Fruit fly (Drosophila melanogaster) whole organism, embryonic: ENCODE results near the gene CG9782.

Source experiments
- C15 ChIP-seq: fragments of 200-800 bp; sonication (Bioruptor generic); IDR thresholded peaks from 3 replicates; pipeline ENCODE4 v1.3.6; 2022; ENCODE audit warnings: missing biosample characterization, missing genetic modification characterization
- CG11085 ChIP-seq: fragments of 200-800 bp; sonication (Bioruptor generic); IDR thresholded peaks from 2 replicates; pipeline ENCODE4 v1.3.6; 2022; ENCODE audit warnings: missing biosample characterization, missing genetic modification characterization
- CG11504 ChIP-seq: fragments of 200-800 bp; sonication (Bioruptor generic); optimal IDR thresholded peaks from 3 replicates; lab custom pipeline; 2019; ENCODE audit warnings: missing biosample characterization, mild to moderate bottlenecking, missing genetic modification characterization, moderate library complexity
- CG14667 ChIP-seq: fragments of 200-800 bp; sonication (Bioruptor generic); IDR thresholded peaks from 2 replicates; pipeline ENCODE4 v1.3.6; 2022; ENCODE audit warnings: missing biosample characterization, missing genetic modification characterization
- CG1603 ChIP-seq: fragments of 200-800 bp; sonication (Bioruptor generic); optimal IDR thresholded peaks from 2 replicates; lab custom pipeline; 2019; ENCODE audit warnings: missing biosample characterization, mild to moderate bottlenecking, missing genetic modification characterization, moderate library complexity
- CG16815 ChIP-seq: fragments of 200-800 bp; sonication (Bioruptor generic); optimal IDR thresholded peaks from 3 replicates; lab custom pipeline; 2017; ENCODE audit warnings: missing biosample characterization, mild to moderate bottlenecking, missing genetic modification characterization
- CG1792 ChIP-seq: fragments of 200-800 bp; sonication (Bioruptor generic); optimal IDR thresholded peaks from 2 replicates; lab custom pipeline; 2016; ENCODE audit warnings: missing biosample characterization, missing genetic modification characterization
- CG2889 ChIP-seq: fragments of 200-800 bp; sonication (Bioruptor generic); IDR thresholded peaks from 3 replicates; pipeline ENCODE4 v1.3.6; 2022; ENCODE audit warnings: missing biosample characterization, missing genetic modification characterization
- CG30431 ChIP-seq: fragments of 200-800 bp; sonication (Bioruptor generic); optimal IDR thresholded peaks from 2 replicates; lab custom pipeline; 2017; ENCODE audit warnings: missing biosample characterization, missing genetic modification characterization
- CG3281 ChIP-seq: fragments of 200-800 bp; sonication (Bioruptor generic); optimal IDR thresholded peaks from 3 replicates; lab custom pipeline; 2017; ENCODE audit warnings: missing biosample characterization, mild to moderate bottlenecking, missing genetic modification characterization
- CG33213 ChIP-seq: fragments of 200-800 bp; sonication (Bioruptor generic); optimal IDR thresholded peaks from 3 replicates; lab custom pipeline; 2016; ENCODE audit warnings: missing biosample characterization, missing genetic modification characterization
- CG3726 ChIP-seq: fragments of 200-800 bp; sonication (Bioruptor generic); IDR thresholded peaks from 3 replicates; pipeline ENCODE4, ENCODE4 v1.3.6; 2022; ENCODE audit warnings: missing biosample characterization, missing genetic modification characterization
- CG4404 ChIP-seq: fragments of 200-800 bp; sonication (Bioruptor generic); IDR thresholded peaks from 2 replicates; pipeline ENCODE4 v1.3.6; 2022; ENCODE audit warnings: missing biosample characterization, missing genetic modification characterization
- CG6765 ChIP-seq: fragments of 200-800 bp; sonication (Bioruptor generic); optimal IDR thresholded peaks from 3 replicates; lab custom pipeline; 2017; ENCODE audit warnings: missing biosample characterization, mild to moderate bottlenecking, missing genetic modification characterization
- CG7963 ChIP-seq: fragments of 200-800 bp; sonication (Bioruptor generic); IDR thresholded peaks from 3 replicates; pipeline ENCODE4 v1.3.6; 2022; ENCODE audit warnings: missing biosample characterization, missing genetic modification characterization; ENCODE audit not compliant: partially characterized antibody
- Dip2 ChIP-seq: fragments of 200-800 bp; sonication (Bioruptor generic); IDR thresholded peaks from 2 replicates; pipeline ENCODE4 v1.3.6; 2022; ENCODE audit warnings: missing biosample characterization, missing genetic modification characterization
- Dp ChIP-seq: fragments of 200-800 bp; sonication (Bioruptor generic); optimal IDR thresholded peaks from 2 replicates; lab custom pipeline; 2018; ENCODE audit warnings: missing biosample characterization, mild to moderate bottlenecking, missing genetic modification characterization, moderate library complexity
- Ets65A ChIP-seq: fragments of 200-800 bp; sonication (Bioruptor generic); peaks from one replicate; lab custom pipeline; 2016; ENCODE audit warnings: missing biosample characterization, missing genetic modification characterization
- Hand ChIP-seq: fragments of 200-800 bp; sonication (Bioruptor generic); optimal IDR thresholded peaks from 2 replicates; lab custom pipeline; 2017; ENCODE audit warnings: mild to moderate bottlenecking, missing biosample characterization, missing genetic modification reagents, missing genetic modification characterization
- Hmx ChIP-seq: fragments of 200-800 bp; sonication (Bioruptor generic); optimal IDR thresholded peaks from 2 replicates; lab custom pipeline; 2016; ENCODE audit warnings: missing biosample characterization, missing genetic modification characterization
- Hr51 ChIP-seq, 2 experiments: fragments of 200-800 bp; sonication (Bioruptor generic); optimal IDR thresholded peaks; 2 replicates in 1 of 2; 3 replicates in 1 of 2; lab custom pipeline; 2016 to 2018; ENCODE audit warnings: missing biosample characterization in 2 of 2, missing genetic modification characterization in 2 of 2, mild to moderate bottlenecking in 1 of 2, moderate library complexity in 1 of 2
- Jarid2 ChIP-seq: fragments of 200-800 bp; sonication (Bioruptor generic); optimal IDR thresholded peaks from 3 replicates; lab custom pipeline; 2017; ENCODE audit warnings: mild to moderate bottlenecking, missing biosample characterization, missing genetic modification reagents, missing genetic modification characterization
- MBD-R2 ChIP-seq: fragments of 200-800 bp; sonication (Bioruptor generic); IDR thresholded peaks from 2 replicates; pipeline ENCODE4 v1.3.6; 2022; ENCODE audit warnings: missing biosample characterization, missing genetic modification characterization
- NC2α ChIP-seq: fragments of 200-800 bp; sonication (Bioruptor generic); optimal IDR thresholded peaks from 2 replicates; lab custom pipeline; 2016; ENCODE audit warnings: missing biosample characterization, missing genetic modification characterization
- Oaz ChIP-seq: fragments of 200-800 bp; sonication (Bioruptor generic); IDR thresholded peaks from 2 replicates; pipeline ENCODE4 v1.3.6; 2022; ENCODE audit warnings: missing biosample characterization, missing genetic modification characterization
- Sry-β ChIP-seq: fragments of 200-800 bp; sonication (Bioruptor generic); optimal IDR thresholded peaks from 2 replicates; lab custom pipeline; 2018; ENCODE audit warnings: missing biosample characterization, mild to moderate bottlenecking, missing genetic modification characterization, moderate library complexity
- ab ChIP-seq: fragments of 200-800 bp; sonication (Bioruptor generic); optimal IDR thresholded peaks from 2 replicates; lab custom pipeline; 2016; ENCODE audit warnings: missing biosample characterization, missing genetic modification characterization
- abd-A ChIP-seq: fragments of 200-800 bp; sonication (Bioruptor generic); optimal IDR thresholded peaks from 3 replicates; lab custom pipeline; 2019; ENCODE audit warnings: missing biosample characterization, mild to moderate bottlenecking, missing genetic modification characterization, moderate library complexity
- ase ChIP-seq: fragments of 200-800 bp; sonication (Bioruptor generic); IDR thresholded peaks from 3 replicates; pipeline ENCODE4 v1.3.6; 2022; ENCODE audit warnings: missing biosample characterization, missing genetic modification characterization
- cato ChIP-seq: fragments of 200-800 bp; sonication (Bioruptor generic); optimal IDR thresholded peaks from 2 replicates; lab custom pipeline; 2016; ENCODE audit warnings: missing biosample characterization, missing genetic modification characterization, borderline replicate concordance
- corto ChIP-seq: fragments of 200-800 bp; sonication (Bioruptor generic); optimal IDR thresholded peaks from 2 replicates; lab custom pipeline; 2016; ENCODE audit warnings: missing biosample characterization, mild to moderate bottlenecking, missing genetic modification characterization, moderate library complexity
- cwo ChIP-seq: fragments of 200-800 bp; sonication (Bioruptor generic); optimal IDR thresholded peaks from 3 replicates; lab custom pipeline; 2017; ENCODE audit warnings: missing biosample characterization, missing genetic modification characterization, mild to moderate bottlenecking, moderate library complexity, missing genetic modification reagents
- dan ChIP-seq: fragments of 200-800 bp; sonication (Bioruptor generic); IDR thresholded peaks from 2 replicates; pipeline ENCODE4 v1.3.6; 2022; ENCODE audit warnings: missing biosample characterization, missing genetic modification characterization
- dati ChIP-seq: fragments of 200-800 bp; sonication (Bioruptor generic); IDR thresholded peaks from 2 replicates; pipeline ENCODE4 v1.3.6; 2022; ENCODE audit warnings: missing biosample characterization, missing genetic modification characterization
- fd96Cb ChIP-seq: fragments of 200-800 bp; sonication (Bioruptor generic); optimal IDR thresholded peaks from 2 replicates; lab custom pipeline; 2018; ENCODE audit warnings: missing biosample characterization, mild to moderate bottlenecking, missing genetic modification characterization, moderate library complexity
- fu2 ChIP-seq: fragments of 200-800 bp; sonication (Bioruptor generic); optimal IDR thresholded peaks from 2 replicates; lab custom pipeline; 2016; ENCODE audit warnings: missing biosample characterization, missing genetic modification characterization
- inv ChIP-seq: fragments of 200-800 bp; sonication (Bioruptor generic); IDR thresholded peaks from 2 replicates; pipeline ENCODE4 v1.3.6; 2022; ENCODE audit warnings: missing biosample characterization, missing genetic modification characterization; ENCODE audit not compliant: partially characterized antibody
- kay ChIP-seq: fragments of 200-800 bp; sonication (Bioruptor generic); optimal IDR thresholded peaks from 2 replicates; lab custom pipeline; 2016; ENCODE audit warnings: missing biosample characterization, missing genetic modification characterization
- klu ChIP-seq: fragments of 200-800 bp; sonication (Bioruptor generic); IDR thresholded peaks from 2 replicates; pipeline ENCODE4 v1.3.6; 2022; ENCODE audit warnings: missing biosample characterization, missing genetic modification characterization
- mam ChIP-seq: fragments of 200-800 bp; sonication (Bioruptor generic); optimal IDR thresholded peaks from 3 replicates; lab custom pipeline; 2016; ENCODE audit warnings: missing biosample characterization, missing genetic modification characterization
- nmo ChIP-seq: fragments of 200-800 bp; sonication (Bioruptor generic); optimal IDR thresholded peaks from 2 replicates; lab custom pipeline; 2018; ENCODE audit warnings: missing biosample characterization, mild to moderate bottlenecking, missing genetic modification characterization, moderate library complexity
- odd ChIP-seq: fragments of 200-800 bp; sonication (Bioruptor generic); optimal IDR thresholded peaks from 2 replicates; lab custom pipeline; 2017; ENCODE audit warnings: missing biosample characterization, mild to moderate bottlenecking, missing genetic modification characterization
- pros ChIP-seq: fragments of 200-800 bp; sonication (Bioruptor generic); optimal IDR thresholded peaks from 3 replicates; lab custom pipeline; 2019; ENCODE audit warnings: missing biosample characterization, mild to moderate bottlenecking, missing genetic modification characterization, moderate library complexity
- ranshi ChIP-seq: fragments of 200-800 bp; sonication (Bioruptor generic); IDR thresholded peaks from 2 replicates; pipeline ENCODE4 v1.3.6; 2022; ENCODE audit warnings: missing biosample characterization, missing genetic modification characterization
- salm ChIP-seq: fragments of 200-800 bp; sonication (Bioruptor generic); optimal IDR thresholded peaks from 2 replicates; lab custom pipeline; 2018; ENCODE audit warnings: missing biosample characterization, mild to moderate bottlenecking, missing genetic modification characterization
- sim ChIP-seq: fragments of 200-800 bp; sonication (Bioruptor generic); IDR thresholded peaks from 2 replicates; pipeline ENCODE4 v1.3.6; 2022; ENCODE audit warnings: missing biosample characterization, missing genetic modification characterization
- sob ChIP-seq: fragments of 200-800 bp; sonication (Bioruptor generic); IDR thresholded peaks from 2 replicates; pipeline ENCODE4 v1.3.6; 2022; ENCODE audit warnings: missing biosample characterization, missing genetic modification characterization
- twi ChIP-seq: fragments of 200-800 bp; optimal IDR thresholded peaks from 2 replicates; lab custom pipeline; 2019; ENCODE audit warnings: missing biosample characterization, mild to moderate bottlenecking, missing genetic modification characterization, moderate library complexity
- tx ChIP-seq: fragments of 200-800 bp; sonication (Bioruptor generic); optimal IDR thresholded peaks from 2 replicates; lab custom pipeline; 2016; ENCODE audit warnings: missing biosample characterization, missing genetic modification characterization
- usp ChIP-seq: fragments of >200 bp; optimal IDR thresholded peaks from 2 replicates; lab custom pipeline; 2017; ENCODE audit warnings: missing biosample characterization, missing genetic modification characterization
- zfh2 ChIP-seq: fragments of 200-800 bp; sonication (Bioruptor generic); optimal IDR thresholded peaks from 2 replicates; lab custom pipeline; 2016; ENCODE audit warnings: missing biosample characterization, missing genetic modification characterization

CG9782 gene

DNA sequence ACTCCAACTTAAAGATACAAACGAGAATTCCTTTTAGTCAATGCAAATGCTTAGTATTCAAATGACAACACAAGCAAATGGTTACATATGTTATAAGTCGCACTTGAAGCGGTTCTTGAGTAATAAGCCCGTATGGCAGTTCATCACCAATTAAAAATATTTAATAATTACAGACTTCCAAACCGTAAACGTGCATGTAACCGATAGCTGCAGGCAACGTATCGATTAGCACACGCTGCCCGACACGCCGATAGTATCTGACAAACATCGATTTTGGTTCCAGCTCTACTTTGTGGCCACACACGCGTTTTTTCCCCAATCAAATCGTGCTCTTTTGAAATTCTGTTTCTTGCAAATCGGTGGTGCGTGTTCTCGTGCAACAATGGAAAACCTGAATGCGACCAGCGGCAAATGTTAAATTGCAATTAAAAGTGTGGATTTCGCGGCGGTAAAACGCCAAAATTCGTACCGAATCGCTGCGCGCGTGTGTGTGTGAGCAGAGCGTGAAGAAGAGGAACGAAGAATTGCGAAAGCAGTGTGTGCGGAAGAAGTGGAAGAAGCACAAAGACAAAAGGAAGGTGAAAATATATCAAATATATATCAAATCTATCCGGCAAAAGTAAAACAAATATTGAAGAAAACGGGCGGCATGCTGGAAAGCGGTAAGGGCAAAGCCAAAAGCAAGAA lies 22.3 kb downstream of the CG9782 start, which contains the start of the genes CG9784 and Nup153 (continued):
- TF ChIP-seq Sry-β (GFP tag; lab: Kevin White, UChicago) (no peak), Hr51 (GFP tag; optimal IDR thresholded peaks at IDR 0.05; lab: Kevin White, UChicago) (no peak), CG11504 (tag; lab: Kevin White, UChicago) (no peak), dan (GFP tag; lab: Robert Waterston, UW) (no peak), Hmx (GFP tag; lab: Kevin White, UChicago) (no peak), abd-A (tag; lab: Kevin White, UChicago) (no peak), CG7963 (GFP tag; lab: Robert Waterston, UW) (peak; percentile 95), tx (GFP tag; lab: Kevin White, UChicago) (no peak), klu (GFP tag; lab: Robert Waterston, UW) (no peak), zfh2 (no peak), CG2889 (no peak), Jarid2 (GFP tag; lab: Kevin White, UChicago) (no peak), NC2α (GFP tag; lab: Kevin White, UChicago) (no peak), nmo (GFP tag; lab: Kevin White, UChicago) (no peak), cwo (GFP tag; lab: Kevin White, UChicago) (no peak), C15 (GFP tag; lab: Robert Waterston, UW) (no peak), ase (GFP tag; lab: Robert Waterston, UW) (no peak), Dp (GFP tag; lab: Kevin White, UChicago) (no peak), Oaz (GFP tag; lab: Robert Waterston, UW) (no peak), odd (GFP tag; lab: Kevin White, UChicago) (no peak), CG33213 (GFP tag; lab: Kevin White, UChicago) (no peak), corto (GFP tag; lab: Kevin White, UChicago) (no peak), cato (no peak), CG16815 (GFP tag; lab: Kevin White, UChicago) (no peak), fd96Cb (tag; lab: Kevin White, UChicago) (no peak), usp (GFP tag; lab: Kevin White, UChicago) (no peak), sob (GFP tag; lab: Robert Waterston, UW) (no peak; the same call in 1 of the 2 replicates), CG3281 (no peak), pros (GFP tag; lab: Kevin White, UChicago) (no peak), CG11085 (GFP tag; lab: Robert Waterston, UW) (no peak), CG1603 (tag; lab: Kevin White, UChicago) (no peak), kay (no peak), CG3726 (GFP tag; lab: Robert Waterston, UW) (no peak), Dip2 (no peak), CG4404 (no peak), twi (no peak), fu2 (GFP tag; lab: Kevin White, UChicago) (no peak), sim (GFP tag; lab: Robert Waterston, UW) (no peak), CG30431 (GFP tag; lab: Kevin White, UChicago) (no peak), ranshi (GFP tag; lab: Robert Waterston, UW) (no peak), salm (no peak), CG6765 (GFP tag; lab: Kevin White, UChicago) (no peak), CG14667 (GFP tag; lab: Robert Waterston, UW) (no peak), MBD-R2 (GFP tag; lab: Robert Waterston, UW) (peak; percentile 13; the same call in 1 of the 2 replicates), inv (peak; percentile 96), dati (GFP tag; lab: Robert Waterston, UW) (no peak), CG1792 (GFP tag; lab: Kevin White, UChicago) (no peak), mam (GFP tag; lab: Kevin White, UChicago) (no peak), ab (GFP tag; lab: Kevin White, UChicago) (no peak), Ets65A (peak; percentile 41), Hand (GFP tag; lab: Kevin White, UChicago) (no peak)
